Fruit fly (Drosophila melanogaster) Kc167 (cell line): ENCODE measurements around the gene Aven.

ENCODE experiments used
- Myc ChIP-seq: fragments of >200 bp; optimal IDR thresholded peaks from 2 replicates; lab custom pipeline; 2017; ENCODE audit warnings: missing external identifiers
- h ChIP-seq: fragments of >200 bp; optimal IDR thresholded peaks from 3 replicates; lab custom pipeline; 2018; ENCODE audit warnings: missing external identifiers
- insv ChIP-seq: fragments of >200 bp; optimal IDR thresholded peaks from 3 replicates; lab custom pipeline; 2018; ENCODE audit warnings: missing external identifiers
- psq ChIP-seq: fragments of >200 bp; optimal IDR thresholded peaks from 2 replicates; lab custom pipeline; 2017; ENCODE audit warnings: missing external identifiers

- TF ChIP-seq psq (lab: Kevin White, UChicago) (no peak), h (lab: Kevin White, UChicago) (no peak), insv (lab: Kevin White, UChicago) (no peak), Myc (no peak)
Observed at dm6 chrX:12658400-12658998, 29.1 kb upstream of the Aven start.
